Worm (Caenorhabditis elegans): ENCODE measurements around the gene str-155.

- TF ChIP-seq ztf-11 (tag; optimal IDR thresholded peaks at IDR 0.05) (no peak), lsy-2 (tag; optimal IDR thresholded peaks at IDR 0.05) (no peak), nhr-28 (tag; optimal IDR thresholded peaks at IDR 0.05) (no peak), fkh-10 (GFP tag; optimal IDR thresholded peaks at IDR 0.05) (no peak), unc-62 (GFP tag; optimal IDR thresholded peaks at IDR 0.05) (no peak), snpc-4 (tag; optimal IDR thresholded peaks at IDR 0.05) (no peak), aha-1 (tag; optimal IDR thresholded peaks at IDR 0.05) (no peak), nhr-90 (tag; optimal IDR thresholded peaks at IDR 0.05; ENCODE audit: poor library complexity) (no peak), ama-1 (optimal IDR thresholded peaks at IDR 0.05) (no peak), zag-1 (tag; optimal IDR thresholded peaks at IDR 0.05) (no peak), jun-1 (tag; optimal IDR thresholded peaks at IDR 0.05) (no peak)
Measured at ce11 chrIV:4909039-4909438, 6.8 kb upstream of the str-155 start, which contains the start of gene str-159.
